Worm (Caenorhabditis elegans): Measurements from ENCODE around the gene Y39A1A.10.

DNA sequence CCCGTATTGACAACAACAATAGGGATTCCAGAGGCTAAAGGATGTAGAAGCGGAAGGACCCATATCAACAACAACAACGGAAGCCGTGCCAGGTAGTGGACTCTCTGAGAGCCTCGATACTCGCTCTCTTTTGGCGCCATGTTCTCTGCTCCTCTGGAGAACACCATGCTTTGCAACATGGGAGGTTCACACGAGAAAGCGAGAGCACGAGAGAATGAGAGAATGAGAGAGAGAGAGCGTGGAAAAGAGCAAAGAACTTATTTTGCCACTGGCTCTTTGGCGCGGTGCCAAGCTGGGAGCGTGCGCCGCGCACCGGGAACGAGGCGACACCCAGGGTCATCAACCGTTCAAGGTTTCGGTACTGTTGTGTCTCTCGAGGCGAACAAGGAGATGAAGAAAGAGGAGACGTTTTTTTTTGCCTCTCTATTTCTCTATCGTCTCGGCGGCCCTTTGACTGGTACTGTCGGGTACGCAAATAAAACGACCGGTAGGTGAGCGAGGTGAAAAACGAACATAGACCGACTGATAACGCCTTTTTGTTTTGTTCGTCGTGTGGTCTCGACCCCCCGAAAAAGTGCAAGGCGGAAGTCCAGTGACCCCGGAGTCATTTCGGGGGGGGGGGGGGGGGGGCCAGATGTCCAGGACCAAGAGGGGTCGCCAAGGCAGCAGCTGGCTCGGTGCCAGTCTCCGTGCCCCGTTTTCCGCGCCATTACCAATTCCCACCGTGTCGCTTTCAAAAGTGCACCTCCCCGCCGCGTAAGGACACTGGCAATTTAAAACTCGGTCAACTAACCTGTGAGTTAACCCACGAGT is at the start of gene Y39A1A.10:
- TF ChIP-seq him-1 (tag; optimal IDR thresholded peaks at IDR 0.05), result no peak
- no peak for TF ChIP-seq dao-5 (tag; optimal IDR thresholded peaks at IDR 0.05)
- no peak for TF ChIP-seq W03F9.2 (tag; optimal IDR thresholded peaks at IDR 0.05)

Measured in whole organism, L4/young adult.